Fruit fly (Drosophila melanogaster): ENCODE results near the gene Cals.

Gene Cals

DNA sequence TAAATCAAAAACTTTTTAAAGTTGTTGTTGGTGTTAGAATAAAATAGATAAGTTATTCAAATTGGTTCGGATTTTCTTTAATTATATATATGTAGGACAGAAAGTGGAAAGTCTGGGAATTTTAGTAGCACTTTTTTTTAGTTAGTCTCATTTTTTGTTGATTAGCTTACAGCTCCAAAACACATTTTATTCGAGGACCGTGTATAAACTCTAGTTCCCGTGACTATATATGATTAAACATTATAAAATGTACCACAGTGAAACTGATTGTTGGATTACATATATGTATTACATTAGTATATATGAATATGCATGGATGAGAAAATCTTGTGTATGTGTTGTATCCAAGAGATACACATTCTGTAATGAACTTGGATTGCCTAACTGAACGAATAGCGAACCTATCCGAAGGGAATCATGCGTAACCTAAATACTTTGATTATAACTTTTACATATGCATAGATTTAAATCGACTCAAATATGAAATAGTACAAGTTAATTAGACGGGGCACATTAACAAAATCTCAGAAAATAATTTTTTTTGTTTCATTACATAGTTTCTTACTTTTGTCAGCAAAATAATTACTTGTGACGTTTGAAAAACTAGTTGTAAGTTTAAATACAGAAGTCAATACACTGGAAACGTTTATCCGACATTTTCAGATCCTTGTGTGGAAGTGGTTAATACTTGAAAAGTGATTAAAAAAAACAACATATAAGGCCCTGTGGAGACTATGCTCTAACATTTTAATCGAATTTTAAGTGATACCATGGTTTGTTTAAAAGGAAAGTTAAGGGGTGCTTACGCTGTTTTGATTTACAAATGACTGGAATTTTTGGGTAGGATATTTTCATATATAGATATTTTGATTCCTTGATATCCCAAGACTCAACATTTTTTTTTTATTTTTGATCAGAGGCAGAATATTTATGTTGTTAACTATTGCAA, at the start of gene Cals:
Gene Cals, minus strand, starts transcription at position 700 of the 949 bp plus-strand sequence.
- TF ChIP-seq CG32767 (GFP tag; IDR thresholded peaks at IDR 0.05) (peak; percentile 93; the same call in 1 of the 2 replicates), CG7357 (GFP tag; IDR thresholded peaks at IDR 0.05) (peak; percentile 30; the same call in 1 of the 3 replicates), caup (GFP tag; optimal IDR thresholded peaks at IDR 0.05; ENCODE audit: severe bottlenecking) (no peak), CG7786 (GFP tag; optimal IDR thresholded peaks at IDR 0.05) (no peak), Deaf1 (tag; optimal IDR thresholded peaks at IDR 0.05) (no peak), Scr (GFP tag; IDR thresholded peaks at IDR 0.05; ENCODE audit: partially characterized antibody) (no peak), luna (GFP tag; optimal IDR thresholded peaks at IDR 0.05) (no peak), CG12659 (GFP tag; optimal IDR thresholded peaks at IDR 0.05) (peak; percentile 46), B-H2 (GFP tag; optimal IDR thresholded peaks at IDR 0.05) (no peak), p53 (GFP tag; optimal IDR thresholded peaks at IDR 0.05) (no peak), trem (tag; optimal IDR thresholded peaks at IDR 0.05) (peak; percentile 10), Sox100B (GFP tag; optimal IDR thresholded peaks at IDR 0.05) (no peak), pfk (GFP tag; optimal IDR thresholded peaks at IDR 0.05) (peak; percentile 3), Fer3 (tag; optimal IDR thresholded peaks at IDR 0.05) (no peak), CG43689 (GFP tag; IDR thresholded peaks at IDR 0.05) (no peak), CG7372 (GFP tag; IDR thresholded peaks at IDR 0.05) (no peak), CG4617 (GFP tag; optimal IDR thresholded peaks at IDR 0.05; ENCODE audit: borderline replicate concordance) (peak; percentile 54), MESR4 (GFP tag; optimal IDR thresholded peaks at IDR 0.05) (peak; percentile 94), CG11247 (GFP tag; IDR thresholded peaks at IDR 0.05) (no peak), row (GFP tag; IDR thresholded peaks at IDR 0.05) (peak; percentile 50; the same call in 2 of the 3 replicates), Med (GFP tag) (peak; percentile 38), BtbVII (GFP tag; optimal IDR thresholded peaks at IDR 0.05) (no peak), CG30020 (tag; optimal IDR thresholded peaks at IDR 0.05) (peak; percentile 95), CG14050 (GFP tag; IDR thresholded peaks at IDR 0.05) (no peak), dmrt11E (tag; optimal IDR thresholded peaks at IDR 0.05) (no peak), lbe (GFP tag; optimal IDR thresholded peaks at IDR 0.05) (peak; percentile 40), prd (optimal IDR thresholded peaks at IDR 0.05) (no peak), prd (GFP tag; IDR thresholded peaks at IDR 0.05) (no peak), CG17802 (tag; optimal IDR thresholded peaks at IDR 0.05) (peak; percentile 98), Taf1 (GFP tag; IDR thresholded peaks at IDR 0.05) (no peak), CG11695 (GFP tag; IDR thresholded peaks at IDR 0.05) (no peak), croc (GFP tag; conservative IDR thresholded peaks at IDR 0.05) (no peak), Ets65A (GFP tag) (no peak), tin (GFP tag; optimal IDR thresholded peaks at IDR 0.05) (no peak), mld (GFP tag; IDR thresholded peaks at IDR 0.05; ENCODE audit: partially characterized antibody) (no peak), D19A (tag; optimal IDR thresholded peaks at IDR 0.05) (peak; percentile 1), ranshi (GFP tag; IDR thresholded peaks at IDR 0.05) (no peak), CG9876 (GFP tag; optimal IDR thresholded peaks at IDR 0.05) (no peak), pzg (GFP tag; optimal IDR thresholded peaks at IDR 0.05) (peak; percentile 14), unc-4 (GFP tag; IDR thresholded peaks at IDR 0.05; ENCODE audit: partially characterized antibody) (no peak), Dip2 (GFP tag; IDR thresholded peaks at IDR 0.05) (no peak), CG14710 (tag; optimal IDR thresholded peaks at IDR 0.05) (no peak), YL-1 (GFP tag; optimal IDR thresholded peaks at IDR 0.05) (peak; percentile 47), CG1024 (GFP tag; IDR thresholded peaks at IDR 0.05) (peak; percentile 84; the same call in 1 of the 2 replicates), CG6791 (GFP tag; IDR thresholded peaks at IDR 0.05; ENCODE audit: partially characterized antibody) (no peak), Dll (GFP tag; IDR thresholded peaks at IDR 0.05; ENCODE audit: partially characterized antibody) (no peak), Pdp1 (GFP tag; optimal IDR thresholded peaks at IDR 0.05) (peak in 1 of 2 experiments; percentile 80), Ada2b (GFP tag; IDR thresholded peaks at IDR 0.05) (no peak)
